Worm (Caenorhabditis elegans) whole organism, mixed stage, embryonic: ENCODE data around the gene srh-21.

Source experiments
- M03D4.4 ChIP-seq: sonication (generic microtip); optimal IDR thresholded peaks from 2 replicates; lab custom pipeline; 2017; ENCODE audit warnings: mild to moderate bottlenecking, missing genetic modification characterization, missing compliant biosample characterization
- bed-3 ChIP-seq: fragments of 200-800 bp; sonication (Bioruptor generic); optimal IDR thresholded peaks from 3 replicates; lab custom pipeline; 2018; ENCODE audit warnings: mild to moderate bottlenecking, missing genetic modification characterization, moderate library complexity, missing compliant biosample characterization
- blmp-1 ChIP-seq: fragments of 150-350 bp; optimal IDR thresholded peaks from 2 replicates; lab custom pipeline; 2014; ENCODE audit warnings: missing biosample characterization, missing genetic modification characterization
- ceh-39 ChIP-seq: fragments of 150-350 bp; optimal IDR thresholded peaks from 2 replicates; lab custom pipeline; 2014; ENCODE audit warnings: missing biosample characterization, missing genetic modification characterization
- ceh-43 ChIP-seq: fragments of 200-800 bp; sonication (Bioruptor generic); optimal IDR thresholded peaks from 2 replicates; lab custom pipeline; 2018; ENCODE audit warnings: mild to moderate bottlenecking, missing genetic modification characterization, moderate library complexity, missing compliant biosample characterization
- ceh-83 ChIP-seq: fragments of 200-800 bp; sonication (Bioruptor generic); optimal IDR thresholded peaks from 2 replicates; lab custom pipeline; 2018; ENCODE audit warnings: mild to moderate bottlenecking, missing genetic modification characterization, missing compliant biosample characterization
- ces-1 ChIP-seq: fragments of 150-350 bp; optimal IDR thresholded peaks from 2 replicates; lab custom pipeline; 2014; ENCODE audit warnings: missing biosample characterization, missing genetic modification reagents, missing genetic modification characterization
- cnd-1 ChIP-seq: fragments of 200-800 bp; sonication (Bioruptor generic); optimal IDR thresholded peaks from 2 replicates; lab custom pipeline; 2018; ENCODE audit warnings: mild to moderate bottlenecking, missing genetic modification characterization, missing compliant biosample characterization
- drap-1 ChIP-seq: fragments of 200-800 bp; sonication (Bioruptor generic); optimal IDR thresholded peaks from 3 replicates; lab custom pipeline; 2018; ENCODE audit warnings: mild to moderate bottlenecking, missing genetic modification characterization, missing compliant biosample characterization
- flh-1 ChIP-seq: fragments of 200-800 bp; sonication (Bioruptor generic); optimal IDR thresholded peaks from 2 replicates; lab custom pipeline; 2018; ENCODE audit warnings: mild to moderate bottlenecking, missing genetic modification characterization, moderate library complexity, missing compliant biosample characterization
- ham-2 ChIP-seq: fragments of 200-800 bp; sonication (Bioruptor generic); optimal IDR thresholded peaks from 2 replicates; lab custom pipeline; 2018; ENCODE audit warnings: mild to moderate bottlenecking, missing genetic modification characterization, missing compliant biosample characterization
- hlh-1 ChIP-seq: fragments of 150-350 bp; optimal IDR thresholded peaks from 2 replicates; lab custom pipeline; 2014; ENCODE audit warnings: missing biosample characterization, missing genetic modification reagents, missing genetic modification characterization
- lin-13 ChIP-seq: fragments of 150-350 bp; optimal IDR thresholded peaks from 2 replicates; lab custom pipeline; 2014; ENCODE audit warnings: missing biosample characterization, missing genetic modification characterization
- lin-32 ChIP-seq: fragments of 200-800 bp; sonication (Bioruptor generic); optimal IDR thresholded peaks from 2 replicates; lab custom pipeline; 2018; ENCODE audit warnings: mild to moderate bottlenecking, missing genetic modification characterization, missing compliant biosample characterization
- lsy-2 ChIP-seq: fragments of 150-350 bp; optimal IDR thresholded peaks from 2 replicates; lab custom pipeline; 2014; ENCODE audit warnings: missing biosample characterization, missing genetic modification characterization
- mls-2 ChIP-seq: sonication (generic microtip); optimal IDR thresholded peaks from 2 replicates; lab custom pipeline; 2016; ENCODE audit warnings: mild to moderate bottlenecking, missing genetic modification characterization, moderate library complexity, missing compliant biosample characterization
- nhr-12 ChIP-seq: fragments of 150-350 bp; optimal IDR thresholded peaks from 2 replicates; lab custom pipeline; 2014; ENCODE audit warnings: missing biosample characterization, missing genetic modification characterization
- nhr-2 ChIP-seq: fragments of 150-350 bp; optimal IDR thresholded peaks from 2 replicates; lab custom pipeline; 2014; ENCODE audit warnings: missing biosample characterization, missing genetic modification characterization
- nhr-237 ChIP-seq: fragments of 150-350 bp; optimal IDR thresholded peaks from 2 replicates; lab custom pipeline; 2014; ENCODE audit warnings: missing biosample characterization, missing genetic modification characterization
- nhr-28 ChIP-seq: fragments of 150-350 bp; optimal IDR thresholded peaks from 2 replicates; lab custom pipeline; 2014; ENCODE audit warnings: missing biosample characterization, missing genetic modification characterization
- nhr-76 ChIP-seq: sonication (generic microtip); optimal IDR thresholded peaks from 2 replicates; lab custom pipeline; 2017; ENCODE audit warnings: missing biosample characterization, missing genetic modification characterization
- pha-4 ChIP-seq: fragments of 150-350 bp; optimal IDR thresholded peaks from 2 replicates; lab custom pipeline; 2018; ENCODE audit warnings: missing biosample characterization, missing genetic modification reagents, missing genetic modification characterization
- sem-2 ChIP-seq: fragments of 200-800 bp; sonication (Bioruptor generic); optimal IDR thresholded peaks from 2 replicates; lab custom pipeline; 2018; ENCODE audit warnings: mild to moderate bottlenecking, missing genetic modification characterization, missing compliant biosample characterization
- snpc-4 ChIP-seq: fragments of 150-350 bp; optimal IDR thresholded peaks from 2 replicates; lab custom pipeline; 2014; ENCODE audit warnings: missing biosample characterization, missing genetic modification characterization
- sptf-1 ChIP-seq: sonication (generic microtip); optimal IDR thresholded peaks from 2 replicates; lab custom pipeline; 2017; ENCODE audit warnings: mild to moderate bottlenecking, missing genetic modification characterization, moderate library complexity, missing compliant biosample characterization
- unc-120 ChIP-seq: sonication (generic microtip); optimal IDR thresholded peaks from 2 replicates; lab custom pipeline; 2017; ENCODE audit warnings: missing genetic modification characterization, missing compliant biosample characterization; ENCODE audit not compliant: poor library complexity, severe bottlenecking
- unc-39 ChIP-seq: fragments of 150-350 bp; optimal IDR thresholded peaks from 2 replicates; lab custom pipeline; 2014; ENCODE audit warnings: missing biosample characterization, missing genetic modification characterization
- unc-62 ChIP-seq: fragments of 150-350 bp; optimal IDR thresholded peaks from 2 replicates; lab custom pipeline; 2014; ENCODE audit warnings: missing biosample characterization, missing genetic modification reagents, missing genetic modification characterization
- zip-8 ChIP-seq: fragments of 150-350 bp; optimal IDR thresholded peaks from 2 replicates; lab custom pipeline; 2014; ENCODE audit warnings: missing biosample characterization, missing genetic modification characterization
- ztf-11 ChIP-seq: fragments of 150-350 bp; optimal IDR thresholded peaks from 2 replicates; lab custom pipeline; 2014; ENCODE audit warnings: missing biosample characterization, missing genetic modification characterization

Gene srh-21

DNA sequence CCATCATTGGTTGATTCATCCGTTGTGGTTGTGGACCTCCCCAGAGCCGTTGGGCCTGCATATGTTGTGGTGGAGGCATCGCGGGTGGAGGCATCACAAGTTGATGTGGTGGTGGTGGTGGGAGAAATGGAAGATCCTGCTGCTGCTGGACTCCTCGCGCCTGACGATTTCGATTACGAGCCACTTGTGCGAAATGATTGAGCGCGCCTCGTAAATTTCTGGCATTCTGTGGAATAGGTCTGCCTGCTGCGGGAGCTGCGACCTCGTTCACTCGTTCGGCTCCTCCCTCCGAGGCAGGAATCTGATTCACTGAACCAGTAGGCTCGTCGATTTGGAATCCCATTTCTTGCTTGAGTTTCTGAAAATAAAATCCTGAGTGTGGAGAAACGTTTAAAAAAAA is 34.2 kb downstream of the srh-21 start:
- TF ChIP-seq cnd-1 (tag; lab: Kevin White, UChicago) (no peak), lsy-2 (tag; lab: Kevin White, UChicago) (no peak), ztf-11 (tag; lab: Kevin White, UChicago) (no peak)
- TF ChIP-seq, all 35 proteins: peak for 0

DNA sequence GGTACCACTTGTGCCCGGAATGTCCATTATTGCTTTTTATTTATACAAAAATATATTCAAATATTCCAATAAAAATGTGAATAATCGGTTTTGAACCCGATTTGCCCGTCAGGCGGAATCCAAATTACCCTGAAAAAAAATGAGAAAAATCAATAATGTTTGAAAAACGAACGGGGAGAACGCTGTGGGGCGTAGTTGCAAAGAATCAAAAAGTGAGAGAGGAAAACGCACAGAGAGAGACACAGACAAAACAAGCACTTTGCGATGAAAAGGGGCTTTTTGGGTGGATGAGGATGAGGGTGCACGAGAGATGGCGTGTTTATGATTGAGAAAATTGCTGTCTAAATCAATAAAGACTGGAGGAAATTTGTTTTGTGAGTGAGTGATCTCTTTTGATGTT is 36.5 kb downstream of the srh-21 start, which contains the start of gene tam-1:
Gene tam-1 (minus strand): TSS at position 135 of the 400 bp plus-strand sequence.
- TF ChIP-seq ces-1 (peak; percentile 40), bed-3 (no peak), ceh-83 (GFP tag; lab: Kevin White, UChicago) (peak; percentile 59), cnd-1 (tag; lab: Kevin White, UChicago) (no peak), ham-2 (GFP tag; lab: Kevin White, UChicago) (peak; percentile 54)

ce11 chrV:4963606-4964005 is 37.1 kb downstream of the srh-21 start:
- TF ChIP-seq nhr-28 (no peak), nhr-237 (tag; lab: Kevin White, UChicago) (no peak), ztf-11 (tag; lab: Kevin White, UChicago) (no peak), ceh-39 (no peak), drap-1 (no peak), sem-2 (GFP tag; lab: Kevin White, UChicago) (no peak), nhr-76 (tag; lab: Kevin White, UChicago) (no peak), blmp-1 (tag; lab: Kevin White, UChicago) (no peak), nhr-12 (tag; lab: Kevin White, UChicago) (no peak), ceh-43 (no peak), flh-1 (GFP tag; lab: Kevin White, UChicago) (no peak), unc-39 (tag; lab: Kevin White, UChicago) (no peak), mls-2 (tag; lab: Kevin White, UChicago) (no peak), hlh-1 (tag; lab: Kevin White, UChicago) (no peak), sptf-1 (tag; lab: Kevin White, UChicago) (no peak)
- TF ChIP-seq, all 35 proteins: peak for 0

DNA sequence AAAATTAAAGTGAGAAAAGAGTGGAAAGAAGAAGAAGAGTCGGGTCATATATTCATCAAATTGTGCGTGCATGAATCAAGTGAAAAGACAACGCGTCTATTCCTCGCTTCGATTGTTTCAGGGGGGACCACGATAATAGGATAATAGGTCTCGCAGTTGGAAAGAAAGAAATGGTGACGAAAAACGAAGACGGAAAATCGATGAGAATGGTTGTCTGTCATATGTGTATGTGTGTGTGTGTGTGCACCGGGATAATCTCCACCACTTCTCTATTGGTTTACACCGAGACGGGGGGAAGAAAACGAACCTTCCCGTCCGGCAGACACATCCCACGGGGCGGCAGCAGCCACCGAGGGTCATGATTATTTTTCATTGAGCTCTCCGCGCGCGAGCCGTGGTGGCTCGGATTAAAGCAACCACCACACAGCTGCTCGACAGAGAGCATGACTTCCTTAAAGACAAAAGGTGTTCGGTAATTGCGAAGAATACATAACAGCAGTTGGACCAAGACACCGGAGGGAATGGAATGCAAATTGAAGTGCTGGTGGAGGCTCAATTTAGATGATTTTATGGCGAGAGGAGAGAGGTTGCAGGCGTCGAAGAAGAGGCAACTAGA is 37.7 kb downstream of the srh-21 start:
- TF ChIP-seq snpc-4 (tag; lab: Kevin White, UChicago), result no peak
- no peak for TF ChIP-seq ces-1
- no peak for TF ChIP-seq sem-2 (GFP tag; lab: Kevin White, UChicago)
- TF ChIP-seq ztf-11 (tag; lab: Kevin White, UChicago), result peak; percentile 73
- peak; percentile 78 for TF ChIP-seq cnd-1 (tag; lab: Kevin White, UChicago)
- TF ChIP-seq unc-62 (GFP tag; lab: Kevin White, UChicago), result peak; percentile 63
- peak; percentile 64 for TF ChIP-seq M03D4.4 (tag; lab: Kevin White, UChicago)
- peak; percentile 2 for TF ChIP-seq ceh-43
- peak; percentile 53 for TF ChIP-seq ham-2 (GFP tag; lab: Kevin White, UChicago)
- TF ChIP-seq lin-13 (tag; lab: Kevin White, UChicago), result no peak
- peak; percentile 72 for TF ChIP-seq nhr-2
- peak; percentile 78 for TF ChIP-seq lin-32 (GFP tag; lab: Kevin White, UChicago)
- TF ChIP-seq hlh-1 (tag; lab: Kevin White, UChicago), result peak; percentile 69
- peak; percentile 74 for TF ChIP-seq mls-2 (tag; lab: Kevin White, UChicago)
- TF ChIP-seq unc-120 (tag; lab: Kevin White, UChicago), result peak; percentile 70
- peak; percentile 76 for TF ChIP-seq sptf-1 (tag; lab: Kevin White, UChicago)
- TF ChIP-seq nhr-237 (tag; lab: Kevin White, UChicago), result no peak
- TF ChIP-seq, all 35 proteins: peak for 12

DNA sequence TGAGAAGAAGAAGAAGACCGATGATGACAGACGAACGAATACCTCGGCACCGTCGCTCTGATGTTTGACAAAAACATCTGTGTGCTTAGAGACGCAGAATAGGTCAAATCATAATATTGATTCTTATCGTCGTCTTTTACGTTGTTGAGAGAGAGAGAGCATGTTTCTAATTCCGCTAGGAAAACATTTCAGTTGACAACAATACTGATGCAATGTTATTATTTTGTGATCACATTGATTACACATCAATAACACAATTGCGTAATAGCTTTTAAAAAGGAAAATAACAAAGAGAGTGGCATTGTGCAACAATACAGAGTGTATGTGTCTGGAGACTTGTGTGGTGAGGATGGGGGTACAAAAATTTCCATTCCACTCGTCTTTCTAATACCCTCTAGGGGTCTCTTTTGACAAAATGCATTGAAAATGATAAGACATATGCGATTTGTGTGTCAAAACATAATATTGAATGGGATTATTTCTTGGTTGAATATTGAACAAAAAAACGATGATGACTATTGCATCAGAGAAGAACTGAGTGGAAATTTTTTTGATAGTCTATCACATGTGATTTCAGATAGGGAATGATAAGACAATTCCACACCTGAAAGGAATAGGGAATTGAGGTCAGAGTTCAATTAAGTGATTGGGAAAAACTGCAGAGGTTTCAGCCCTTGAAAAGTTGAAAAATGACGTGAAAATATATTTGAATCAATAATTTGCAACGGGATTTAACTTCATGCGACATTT is 38.4 kb downstream of the srh-21 start:
- TF ChIP-seq zip-8 (tag; lab: Kevin White, UChicago) (peak; percentile 98), pha-4 (tag; lab: Kevin White, UChicago) (no peak)
